Fruit fly (Drosophila melanogaster) whole organism, pupa: ENCODE measurements around the gene CG14785.

ENCODE experiments used
- CG10348 ChIP-seq: fragments of 200-800 bp; sonication (Bioruptor generic); IDR thresholded peaks from 2 replicates; pipeline ENCODE4 v1.3.6; 2022; ENCODE audit warnings: missing biosample characterization, missing genetic modification characterization
- CG13204 ChIP-seq: fragments of 200-800 bp; sonication (Bioruptor generic); optimal IDR thresholded peaks from 2 replicates; lab custom pipeline; 2018; ENCODE audit warnings: missing biosample characterization, mild to moderate bottlenecking, missing genetic modification characterization, moderate library complexity
- CG15710 ChIP-seq: fragments of 200-800 bp; sonication (Bioruptor generic); optimal IDR thresholded peaks from 2 replicates; lab custom pipeline; 2018; ENCODE audit warnings: missing biosample characterization, mild to moderate bottlenecking, missing genetic modification characterization, moderate library complexity
- CG17806 ChIP-seq: fragments of 200-800 bp; sonication (Bioruptor generic); optimal IDR thresholded peaks from 2 replicates; lab custom pipeline; 2018; ENCODE audit warnings: missing biosample characterization, mild to moderate bottlenecking, missing genetic modification characterization, moderate library complexity
- CG32121 ChIP-seq: fragments of 200-800 bp; sonication (Bioruptor generic); IDR thresholded peaks from 2 replicates; pipeline ENCODE4 v1.3.6; 2022; ENCODE audit warnings: missing biosample characterization, missing genetic modification characterization
- CG34367 ChIP-seq: fragments of 200-800 bp; sonication (Bioruptor generic); optimal IDR thresholded peaks from 2 replicates; lab custom pipeline; 2018; ENCODE audit warnings: missing biosample characterization, mild to moderate bottlenecking, missing genetic modification characterization
- CG9948 ChIP-seq: fragments of 200-800 bp; sonication (Bioruptor generic); optimal IDR thresholded peaks from 2 replicates; lab custom pipeline; 2018; ENCODE audit warnings: missing biosample characterization, mild to moderate bottlenecking, missing genetic modification characterization, moderate library complexity
- EcR ChIP-seq: fragments of 200-800 bp; sonication (Bioruptor generic); optimal IDR thresholded peaks from 3 replicates; lab custom pipeline; 2019; ENCODE audit warnings: missing biosample characterization, missing genetic modification characterization, mild to moderate bottlenecking, moderate library complexity, missing genetic modification reagents
- Pif1B ChIP-seq: fragments of 200-800 bp; sonication (Bioruptor generic); optimal IDR thresholded peaks from 3 replicates; lab custom pipeline; 2016; ENCODE audit warnings: missing biosample characterization, missing genetic modification characterization
- fd96Ca ChIP-seq: fragments of 200-800 bp; sonication (Bioruptor generic); IDR thresholded peaks from 3 replicates; pipeline ENCODE4 v1.3.6; 2022; ENCODE audit warnings: missing biosample characterization, missing genetic modification characterization

- peak; percentile 78 for TF ChIP-seq fd96Ca (GFP tag; lab: Robert Waterston, UW)
- TF ChIP-seq EcR (GFP tag; lab: Kevin White, UChicago) = no peak
- peak; percentile 29 for TF ChIP-seq CG9948 (tag; lab: Kevin White, UChicago)
- peak; percentile 18 for TF ChIP-seq CG15710
- no peak for TF ChIP-seq CG13204 (GFP tag; lab: Kevin White, UChicago)
- TF ChIP-seq CG17806 (tag; lab: Kevin White, UChicago) = peak; percentile 27
- no peak for TF ChIP-seq CG34367 (tag; lab: Kevin White, UChicago)
- no peak for TF ChIP-seq Pif1B (GFP tag; lab: Kevin White, UChicago)
- TF ChIP-seq CG32121 (GFP tag; lab: Robert Waterston, UW) = peak; percentile 47; the same call in 1 of the 2 replicates
- no peak for TF ChIP-seq CG10348 (GFP tag; lab: Robert Waterston, UW)
These were observed 13.7 kb upstream of the CG14785 start, which contains the start of gene pck for dm6 chrX:1470562-1470961.
